Worm (Caenorhabditis elegans) whole organism, L2 larva: Measurements from ENCODE around the gene C07H6.9.

ENCODE experiments used
- C34F6.9 ChIP-seq: fragments of 150-350 bp; optimal IDR thresholded peaks from 2 replicates; lab custom pipeline; 2014; ENCODE audit warnings: missing biosample characterization, missing genetic modification characterization
- F13H6.1 ChIP-seq: sonication (generic microtip); optimal IDR thresholded peaks from 2 replicates; lab custom pipeline; 2016; ENCODE audit warnings: missing genetic modification characterization, missing compliant biosample characterization
- R02D3.7 ChIP-seq: fragments of 150-350 bp; optimal IDR thresholded peaks from 2 replicates; lab custom pipeline; 2014; ENCODE audit warnings: missing biosample characterization, missing genetic modification characterization
- Y55F3AM.14 ChIP-seq: fragments of 200-800 bp; sonication (Bioruptor generic); optimal IDR thresholded peaks from 2 replicates; lab custom pipeline; 2018; ENCODE audit warnings: mild to moderate bottlenecking, missing genetic modification characterization, missing compliant biosample characterization
- ZK546.5 ChIP-seq: sonication (generic microtip); optimal IDR thresholded peaks from 2 replicates; lab custom pipeline; 2017; ENCODE audit warnings: missing biosample characterization, missing genetic modification characterization
- alr-1 ChIP-seq: fragments of 150-350 bp; optimal IDR thresholded peaks from 2 replicates; lab custom pipeline; 2014; ENCODE audit warnings: missing biosample characterization, missing genetic modification characterization
- aly-2 ChIP-seq: fragments of 150-350 bp; optimal IDR thresholded peaks from 2 replicates; lab custom pipeline; 2014; ENCODE audit warnings: missing biosample characterization, missing genetic modification characterization
- ama-1 ChIP-seq: fragments of 150-350 bp; optimal IDR thresholded peaks from 2 replicates; lab custom pipeline; 2018; ENCODE audit warnings: inconsistent platforms
- ceh-16 ChIP-seq: fragments of 150-350 bp; optimal IDR thresholded peaks from 2 replicates; lab custom pipeline; 2014; ENCODE audit warnings: missing biosample characterization, missing genetic modification characterization
- ceh-82 ChIP-seq: fragments of 150-350 bp; optimal IDR thresholded peaks from 2 replicates; lab custom pipeline; 2014; ENCODE audit warnings: missing biosample characterization, missing genetic modification characterization
- dmd-4 ChIP-seq: sonication (generic microtip); optimal IDR thresholded peaks from 2 replicates; lab custom pipeline; 2017; ENCODE audit warnings: missing biosample characterization, missing genetic modification characterization
- egl-27 ChIP-seq: sonication (generic microtip); optimal IDR thresholded peaks from 3 replicates; lab custom pipeline; 2017; ENCODE audit warnings: missing biosample characterization, missing genetic modification reagents, missing genetic modification characterization
- elt-1 ChIP-seq: fragments of 150-350 bp; optimal IDR thresholded peaks from 2 replicates; lab custom pipeline; 2014; ENCODE audit warnings: missing biosample characterization, missing genetic modification characterization
- elt-3 ChIP-seq: sonication (generic microtip); optimal IDR thresholded peaks from 2 replicates; lab custom pipeline; 2017; ENCODE audit warnings: missing biosample characterization, missing genetic modification characterization
- fos-1 ChIP-seq: fragments of 150-350 bp; optimal IDR thresholded peaks from 2 replicates; lab custom pipeline; 2014; ENCODE audit warnings: missing biosample characterization, missing genetic modification characterization
- gmeb-1 ChIP-seq: fragments of 150-350 bp; optimal IDR thresholded peaks from 2 replicates; lab custom pipeline; 2014; ENCODE audit warnings: missing biosample characterization, missing genetic modification characterization
- lin-11 ChIP-seq: fragments of 150-350 bp; sonication (generic microtip); optimal IDR thresholded peaks from 2 replicates; lab custom pipeline; 2014; ENCODE audit warnings: missing biosample characterization, missing genetic modification characterization, inconsistent platforms, mixed read lengths
- lin-13 ChIP-seq: fragments of 150-350 bp; optimal IDR thresholded peaks from 2 replicates; lab custom pipeline; 2014; ENCODE audit warnings: missing biosample characterization, missing genetic modification reagents, missing genetic modification characterization
- lin-39 ChIP-seq: fragments of 150-350 bp; optimal IDR thresholded peaks from 2 replicates; lab custom pipeline; 2014; ENCODE audit warnings: missing biosample characterization, missing genetic modification reagents, missing genetic modification characterization
- lsy-2 ChIP-seq, 2 experiments: fragments of 150-350 bp in 1 of 2; sonication (generic microtip) in 1 of 2; optimal IDR thresholded peaks; 2 replicates each; lab custom pipeline; 2014 to 2017; ENCODE audit warnings: missing biosample characterization in 2 of 2, missing genetic modification characterization in 2 of 2
- mab-5 ChIP-seq: fragments of 150-350 bp; optimal IDR thresholded peaks from 2 replicates; lab custom pipeline; 2014; ENCODE audit warnings: missing biosample characterization, missing genetic modification characterization
- mbf-1 ChIP-seq: sonication (generic microtip); optimal IDR thresholded peaks from 2 replicates; lab custom pipeline; 2017; ENCODE audit warnings: missing biosample characterization, missing genetic modification characterization
- mdl-1 ChIP-seq, 2 experiments: fragments of 150-350 bp in 1 of 2; sonication (generic microtip) in 1 of 2; optimal IDR thresholded peaks; 2 replicates each; lab custom pipeline; 2017; ENCODE audit warnings: missing biosample characterization in 2 of 2, missing genetic modification characterization in 2 of 2
- nhr-129 ChIP-seq: fragments of 150-350 bp; optimal IDR thresholded peaks from 2 replicates; lab custom pipeline; 2014; ENCODE audit warnings: missing biosample characterization, missing genetic modification characterization
- nhr-21 ChIP-seq: fragments of 150-350 bp; optimal IDR thresholded peaks from 2 replicates; lab custom pipeline; 2014; ENCODE audit warnings: missing biosample characterization, missing genetic modification characterization
- nhr-23 ChIP-seq: fragments of 150-350 bp; optimal IDR thresholded peaks from 2 replicates; lab custom pipeline; 2014; ENCODE audit warnings: missing biosample characterization, missing genetic modification reagents, missing genetic modification characterization
- nhr-25 ChIP-seq: fragments of 150-350 bp; sonication (generic microtip); optimal IDR thresholded peaks from 3 replicates; lab custom pipeline; 2014; ENCODE audit warnings: missing biosample characterization, missing genetic modification characterization
- nhr-77 ChIP-seq: fragments of 150-350 bp; optimal IDR thresholded peaks from 2 replicates; lab custom pipeline; 2014; ENCODE audit warnings: missing biosample characterization, missing genetic modification characterization
- skn-1 ChIP-seq: sonication (generic microtip); optimal IDR thresholded peaks from 2 replicates; lab custom pipeline; 2017; ENCODE audit warnings: missing biosample characterization, missing genetic modification characterization
- sma-3 ChIP-seq: sonication (generic microtip); optimal IDR thresholded peaks from 2 replicates; lab custom pipeline; 2016; ENCODE audit warnings: missing genetic modification reagents, missing genetic modification characterization, missing compliant biosample characterization
- sma-9 ChIP-seq, 2 experiments: fragments of 150-350 bp in 1 of 2; sonication (generic microtip) in 1 of 2; optimal IDR thresholded peaks; 2 replicates each; lab custom pipeline; 2014 to 2016; ENCODE audit warnings: missing genetic modification characterization in 2 of 2, mild to moderate bottlenecking in 1 of 2, missing biosample characterization in 1 of 2, missing compliant biosample characterization in 1 of 2, missing genetic modification reagents in 1 of 2, moderate library complexity in 1 of 2
- snpc-4 ChIP-seq: fragments of 150-350 bp; optimal IDR thresholded peaks from 2 replicates; lab custom pipeline; 2014; ENCODE audit warnings: missing biosample characterization, missing genetic modification characterization
- unc-39 ChIP-seq: fragments of 150-350 bp; optimal IDR thresholded peaks from 2 replicates; lab custom pipeline; 2014; ENCODE audit warnings: missing biosample characterization, missing genetic modification characterization
- unc-55 ChIP-seq: fragments of 150-350 bp; sonication (generic microtip); optimal IDR thresholded peaks from 3 replicates; lab custom pipeline; 2014; ENCODE audit warnings: missing biosample characterization, missing genetic modification reagents, missing genetic modification characterization
- unc-62 ChIP-seq: fragments of 150-350 bp; optimal IDR thresholded peaks from 2 replicates; lab custom pipeline; 2014; ENCODE audit warnings: missing biosample characterization, missing genetic modification reagents, missing genetic modification characterization
- zag-1 ChIP-seq: fragments of 150-350 bp; optimal IDR thresholded peaks from 2 replicates; lab custom pipeline; 2014; ENCODE audit warnings: missing biosample characterization, missing genetic modification characterization
- ztf-1 ChIP-seq: fragments of 200-800 bp; sonication (Bioruptor generic); conservative IDR thresholded peaks from 2 replicates; pipeline ENCODE4 v1.3.6; 2022; ENCODE audit warnings: missing genetic modification characterization, missing compliant biosample characterization
- ztf-11 ChIP-seq: sonication (generic microtip); optimal IDR thresholded peaks from 2 replicates; lab custom pipeline; 2017; ENCODE audit warnings: missing biosample characterization, missing genetic modification characterization
- ztf-4 ChIP-seq: fragments of 150-350 bp; optimal IDR thresholded peaks from 2 replicates; lab custom pipeline; 2014; ENCODE audit warnings: missing biosample characterization, missing genetic modification characterization

The C07H6.9 gene

ce11 chrIII:7463438-7464008 lies 35.7 kb downstream of the C07H6.9 start, which contains the start of gene H14A12.3:
TSS of gene H14A12.3 (plus strand) at chrIII:7463797.
- TF ChIP-seq lsy-2 (tag; optimal IDR thresholded peaks at IDR 0.05; lab: Kevin White, UChicago): peak in 1 of 2 experiments; percentile 41
- TF ChIP-seq nhr-129 (tag; lab: Kevin White, UChicago): no peak
- no peak for TF ChIP-seq mbf-1 (tag; lab: Kevin White, UChicago)
- no peak for TF ChIP-seq F13H6.1 (tag; lab: Kevin White, UChicago)
- no peak for TF ChIP-seq unc-39
- peak; percentile 19 for TF ChIP-seq unc-55
- no peak for TF ChIP-seq mdl-1 (tag; optimal IDR thresholded peaks at IDR 0.05; lab: Kevin White, UChicago)
- TF ChIP-seq zag-1 (tag; lab: Kevin White, UChicago): no peak
- no peak for TF ChIP-seq lin-11 (tag; lab: Kevin White, UChicago)
- peak; percentile 54 for TF ChIP-seq C34F6.9 (tag; lab: Kevin White, UChicago)
- TF ChIP-seq, all 48 proteins: peak for 3

- TF ChIP-seq lin-13 (GFP tag; lab: Kevin White, UChicago) (no peak), dmd-4 (tag; lab: Kevin White, UChicago) (no peak), mdl-1 (tag; optimal IDR thresholded peaks at IDR 0.05; lab: Kevin White, UChicago) (no peak), ama-1 (lab: Kevin White, UChicago) (no peak), R02D3.7 (tag; lab: Kevin White, UChicago) (no peak), ztf-4 (tag; lab: Kevin White, UChicago) (no peak), ceh-16 (tag; lab: Kevin White, UChicago) (no peak), aly-2 (tag; lab: Kevin White, UChicago) (no peak), ztf-1 (GFP tag; lab: Robert Waterston, UW) (no peak), elt-1 (tag; lab: Kevin White, UChicago) (no peak), elt-3 (no peak), unc-55 (no peak), sma-3 (GFP tag; lab: Kevin White, UChicago) (no peak), skn-1 (tag; lab: Kevin White, UChicago) (no peak), unc-39 (no peak), sma-9 (GFP tag; optimal IDR thresholded peaks at IDR 0.05; lab: Kevin White, UChicago) (no peak), sma-9 (tag; optimal IDR thresholded peaks at IDR 0.05; lab: Kevin White, UChicago) (no peak), ztf-11 (tag; lab: Kevin White, UChicago) (no peak), nhr-77 (tag; lab: Kevin White, UChicago) (no peak)
Observed at ce11 chrIII:7462295-7462694, 37.0 kb downstream of the C07H6.9 start, which contains the start of gene fipr-20. TSS of gene fipr-20 (minus strand) at chrIII:7462395.

ce11 chrIII:7460018-7460417 lies 39.3 kb downstream of the C07H6.9 start, which contains the start of gene mls-1:
TSS of gene mls-1 (plus strand) at chrIII:7460341.
- TF ChIP-seq elt-3 (no peak), sma-3 (GFP tag; lab: Kevin White, UChicago) (no peak), mab-5 (tag; lab: Kevin White, UChicago) (no peak), elt-1 (tag; lab: Kevin White, UChicago) (no peak), nhr-129 (tag; lab: Kevin White, UChicago) (no peak), ZK546.5 (tag; lab: Kevin White, UChicago) (no peak), mdl-1 (tag; optimal IDR thresholded peaks at IDR 0.05; lab: Kevin White, UChicago) (no peak), C34F6.9 (tag; lab: Kevin White, UChicago) (no peak), nhr-77 (tag; lab: Kevin White, UChicago) (no peak), lin-13 (GFP tag; lab: Kevin White, UChicago) (no peak), unc-62 (GFP tag; lab: Kevin White, UChicago) (no peak), unc-55 (no peak), F13H6.1 (tag; lab: Kevin White, UChicago) (no peak), snpc-4 (tag; lab: Kevin White, UChicago) (no peak), ceh-82 (tag; lab: Kevin White, UChicago) (no peak)

- TF ChIP-seq ama-1 (lab: Kevin White, UChicago) (no peak), fos-1 (tag; lab: Kevin White, UChicago) (no peak), elt-3 (no peak), unc-39 (no peak), alr-1 (tag; lab: Kevin White, UChicago) (no peak)
Observed at ce11 chrIII:7458846-7459365, 40.4 kb downstream of the C07H6.9 start, which contains the start of the genes fipr-19 and fipr-18. TSS of gene fipr-19 (minus strand) at chrIII:7458946. TSS of gene fipr-18 (plus strand) at chrIII:7459315.

ce11 chrIII:7456640-7457039 lies 42.6 kb downstream of the C07H6.9 start, which contains the start of gene Y69F12A.1:
TSS of gene Y69F12A.1 (plus strand) at chrIII:7456940.
- no peak for TF ChIP-seq mbf-1 (tag; lab: Kevin White, UChicago)
- TF ChIP-seq R02D3.7 (tag; lab: Kevin White, UChicago): no peak
- no peak for TF ChIP-seq C34F6.9 (tag; lab: Kevin White, UChicago)
- no peak for TF ChIP-seq nhr-21
- no peak for TF ChIP-seq skn-1 (tag; lab: Kevin White, UChicago)
- TF ChIP-seq snpc-4 (tag; lab: Kevin White, UChicago): no peak
- no peak for TF ChIP-seq unc-39
- no peak for TF ChIP-seq elt-3
- no peak for TF ChIP-seq egl-27 (tag; lab: Kevin White, UChicago)
- TF ChIP-seq unc-55: no peak
- TF ChIP-seq ceh-82 (tag; lab: Kevin White, UChicago): no peak
- no peak for TF ChIP-seq gmeb-1
- TF ChIP-seq nhr-23 (tag; lab: Kevin White, UChicago): no peak
- TF ChIP-seq sma-9 (GFP tag; optimal IDR thresholded peaks at IDR 0.05; lab: Kevin White, UChicago): no peak
- no peak for TF ChIP-seq sma-9 (tag; optimal IDR thresholded peaks at IDR 0.05; lab: Kevin White, UChicago)
- no peak for TF ChIP-seq nhr-25 (tag; lab: Kevin White, UChicago)
- no peak for TF ChIP-seq Y55F3AM.14 (GFP tag; lab: Kevin White, UChicago)
- TF ChIP-seq lin-39 (tag; lab: Kevin White, UChicago): no peak
